Fruit fly (Drosophila melanogaster) whole organism, embryonic: Measurements from ENCODE around the gene LysB.
A peak's percentile ranks its signal among the peaks of the same experiment; 100 is the strongest.

Source experiments
- CG1024 ChIP-seq: fragments of 200-800 bp; sonication (Bioruptor generic); IDR thresholded peaks from 2 replicates; pipeline ENCODE4 v1.3.6; 2022; ENCODE audit warnings: missing biosample characterization, missing genetic modification characterization
- CG1233 ChIP-seq: fragments of 200-800 bp; sonication (Bioruptor generic); optimal IDR thresholded peaks from 4 replicates; lab custom pipeline; 2018; ENCODE audit warnings: missing biosample characterization, mild to moderate bottlenecking, missing genetic modification characterization
- CG12659 ChIP-seq: fragments of 200-800 bp; sonication (Bioruptor generic); optimal IDR thresholded peaks from 3 replicates; lab custom pipeline; 2017; ENCODE audit warnings: mild to moderate bottlenecking, missing biosample characterization, missing genetic modification reagents, missing genetic modification characterization
- CG13775 ChIP-seq: fragments of 200-800 bp; sonication (Bioruptor generic); optimal IDR thresholded peaks from 3 replicates; lab custom pipeline; 2017; ENCODE audit warnings: missing biosample characterization, mild to moderate bottlenecking, missing genetic modification characterization
- CG16779 ChIP-seq: fragments of 200-800 bp; sonication (Bioruptor generic); IDR thresholded peaks from 2 replicates; pipeline ENCODE4 v1.3.6; 2022; ENCODE audit warnings: missing biosample characterization, missing genetic modification characterization
- CG17361 ChIP-seq: fragments of 200-800 bp; sonication (Bioruptor generic); IDR thresholded peaks from 3 replicates; pipeline ENCODE4 v1.3.6; 2022; ENCODE audit warnings: missing biosample characterization, missing genetic modification characterization
- CG17385 ChIP-seq: fragments of 200-800 bp; sonication (Bioruptor generic); optimal IDR thresholded peaks from 3 replicates; lab custom pipeline; 2018; ENCODE audit warnings: missing biosample characterization, mild to moderate bottlenecking, missing genetic modification characterization
- CG18764 ChIP-seq: fragments of 200-800 bp; sonication (Bioruptor generic); optimal IDR thresholded peaks from 3 replicates; lab custom pipeline; 2016; ENCODE audit warnings: missing biosample characterization, missing genetic modification characterization
- CG2120 ChIP-seq: fragments of 200-800 bp; sonication (Bioruptor generic); optimal IDR thresholded peaks from 3 replicates; lab custom pipeline; 2016; ENCODE audit warnings: missing biosample characterization, missing genetic modification characterization
- CG2199 ChIP-seq: fragments of 200-800 bp; sonication (Bioruptor generic); IDR thresholded peaks from 3 replicates; pipeline ENCODE4 v1.3.6; 2022; ENCODE audit warnings: missing biosample characterization, missing genetic modification characterization
- CG30403 ChIP-seq: fragments of 200-800 bp; sonication (Bioruptor generic); optimal IDR thresholded peaks from 3 replicates; lab custom pipeline; 2016; ENCODE audit warnings: missing biosample characterization, missing genetic modification characterization
- CG30431 ChIP-seq: fragments of 200-800 bp; sonication (Bioruptor generic); optimal IDR thresholded peaks from 2 replicates; lab custom pipeline; 2017; ENCODE audit warnings: missing biosample characterization, missing genetic modification characterization
- CG34422 ChIP-seq: fragments of 200-800 bp; sonication (Bioruptor generic); IDR thresholded peaks from 3 replicates; pipeline ENCODE4 v1.3.6; 2022; ENCODE audit warnings: missing biosample characterization, missing genetic modification characterization
- CG5245 ChIP-seq: fragments of 200-800 bp; sonication (Bioruptor generic); optimal IDR thresholded peaks from 3 replicates; lab custom pipeline; 2016; ENCODE audit warnings: missing biosample characterization, missing genetic modification characterization
- CG6254 ChIP-seq: fragments of 200-800 bp; sonication (Bioruptor generic); optimal IDR thresholded peaks from 3 replicates; lab custom pipeline; 2017; ENCODE audit warnings: mild to moderate bottlenecking, missing biosample characterization, missing genetic modification reagents, missing genetic modification characterization
- CG6854 ChIP-seq: fragments of 200-800 bp; sonication (Bioruptor generic); optimal IDR thresholded peaks from 3 replicates; lab custom pipeline; 2017; ENCODE audit warnings: missing biosample characterization, mild to moderate bottlenecking, missing genetic modification characterization
- CG7357 ChIP-seq: fragments of 200-800 bp; sonication (Bioruptor generic); IDR thresholded peaks from 3 replicates; pipeline ENCODE4 v1.3.6; 2022; ENCODE audit warnings: missing biosample characterization, missing genetic modification characterization
- CG7963 ChIP-seq: fragments of 200-800 bp; sonication (Bioruptor generic); IDR thresholded peaks from 3 replicates; pipeline ENCODE4 v1.3.6; 2022; ENCODE audit warnings: missing biosample characterization, missing genetic modification characterization; ENCODE audit not compliant: partially characterized antibody
- CG8281 ChIP-seq: fragments of 200-800 bp; sonication (Bioruptor generic); optimal IDR thresholded peaks from 2 replicates; lab custom pipeline; 2018; ENCODE audit warnings: missing biosample characterization, mild to moderate bottlenecking, missing genetic modification characterization, moderate library complexity
- CG8944 ChIP-seq: fragments of 200-800 bp; sonication (Bioruptor generic); optimal IDR thresholded peaks from 3 replicates; lab custom pipeline; 2016; ENCODE audit warnings: missing biosample characterization, missing genetic modification characterization
- CkIIα-i1 ChIP-seq: fragments of 200-800 bp; sonication (Bioruptor generic); IDR thresholded peaks from 2 replicates; pipeline ENCODE4 v1.3.6; 2022; ENCODE audit warnings: missing biosample characterization, missing genetic modification characterization
- Dip2 ChIP-seq: fragments of 200-800 bp; sonication (Bioruptor generic); IDR thresholded peaks from 2 replicates; pipeline ENCODE4 v1.3.6; 2022; ENCODE audit warnings: missing biosample characterization, missing genetic modification characterization
- ERR ChIP-seq: fragments of 200-800 bp; sonication (Bioruptor generic); optimal IDR thresholded peaks from 2 replicates; lab custom pipeline; 2016; ENCODE audit warnings: missing biosample characterization, missing genetic modification characterization
- Hmr ChIP-seq: fragments of 200-800 bp; sonication (Bioruptor generic); optimal IDR thresholded peaks from 3 replicates; lab custom pipeline; 2017; ENCODE audit warnings: mild to moderate bottlenecking, missing biosample characterization, missing genetic modification reagents, missing genetic modification characterization
- Hr51 ChIP-seq, 2 experiments: fragments of 200-800 bp; sonication (Bioruptor generic); optimal IDR thresholded peaks; 2 replicates in 1 of 2; 3 replicates in 1 of 2; lab custom pipeline; 2016 to 2018; ENCODE audit warnings: missing biosample characterization in 2 of 2, missing genetic modification characterization in 2 of 2, mild to moderate bottlenecking in 1 of 2, moderate library complexity in 1 of 2
- Med ChIP-seq: fragments of 200-800 bp; sonication (Bioruptor generic); peaks from one replicate; lab custom pipeline; 2016; ENCODE audit warnings: missing biosample characterization, missing genetic modification characterization, mild to moderate bottlenecking, inconsistent platforms, moderate library complexity
- Nf-YC ChIP-seq: fragments of 200-800 bp; optimal IDR thresholded peaks from 3 replicates; lab custom pipeline; 2019; ENCODE audit warnings: missing biosample characterization, mild to moderate bottlenecking, missing genetic modification characterization, moderate library complexity
- NfI ChIP-seq: fragments of 200-800 bp; sonication (Bioruptor generic); optimal IDR thresholded peaks from 3 replicates; lab custom pipeline; 2018; ENCODE audit warnings: missing biosample characterization, mild to moderate bottlenecking, missing genetic modification characterization, moderate library complexity
- Oli ChIP-seq: fragments of 200-800 bp; sonication (Bioruptor generic); optimal IDR thresholded peaks from 2 replicates; lab custom pipeline; 2018; ENCODE audit warnings: missing biosample characterization, mild to moderate bottlenecking, missing genetic modification characterization, moderate library complexity
- Rx ChIP-seq: fragments of 200-800 bp; sonication (Bioruptor generic); IDR thresholded peaks from 2 replicates; pipeline ENCODE4 v1.3.6; 2022; ENCODE audit warnings: missing biosample characterization, missing genetic modification characterization
- Sry-β ChIP-seq: fragments of 200-800 bp; sonication (Bioruptor generic); optimal IDR thresholded peaks from 2 replicates; lab custom pipeline; 2018; ENCODE audit warnings: missing biosample characterization, mild to moderate bottlenecking, missing genetic modification characterization, moderate library complexity
- Usf ChIP-seq: fragments of 200-800 bp; sonication (Bioruptor generic); optimal IDR thresholded peaks from 2 replicates; lab custom pipeline; 2017; ENCODE audit warnings: missing genotype, missing biosample characterization, missing genetic modification characterization
- Vsx1 ChIP-seq: fragments of 200-800 bp; sonication (Bioruptor generic); optimal IDR thresholded peaks from 2 replicates; lab custom pipeline; 2017; ENCODE audit warnings: missing biosample characterization, mild to moderate bottlenecking, missing genetic modification characterization, missing genetic modification reagents
- ab ChIP-seq: fragments of 200-800 bp; sonication (Bioruptor generic); optimal IDR thresholded peaks from 2 replicates; lab custom pipeline; 2016; ENCODE audit warnings: missing biosample characterization, missing genetic modification characterization
- ac ChIP-seq: fragments of 200-800 bp; sonication (Bioruptor generic); optimal IDR thresholded peaks from 3 replicates; lab custom pipeline; 2017; ENCODE audit warnings: missing biosample characterization, mild to moderate bottlenecking, missing genetic modification characterization
- ato ChIP-seq: fragments of 200-800 bp; sonication (Bioruptor generic); IDR thresholded peaks from 2 replicates; pipeline ENCODE4 v1.3.6; 2022; ENCODE audit warnings: missing biosample characterization, missing genetic modification characterization; ENCODE audit not compliant: partially characterized antibody
- crp ChIP-seq, 2 experiments: fragments of 200-800 bp; sonication (Bioruptor generic); optimal IDR thresholded peaks; 2 replicates in 1 of 2; 3 replicates in 1 of 2; lab custom pipeline; 2017; ENCODE audit warnings: missing biosample characterization in 2 of 2, missing genetic modification characterization in 2 of 2, mild to moderate bottlenecking in 1 of 2, moderate library complexity in 1 of 2
- disco-r ChIP-seq: fragments of 200-800 bp; sonication (Bioruptor generic); optimal IDR thresholded peaks from 2 replicates; lab custom pipeline; 2016; ENCODE audit warnings: missing biosample characterization, missing genetic modification characterization
- exex ChIP-seq: fragments of 200-800 bp; sonication (Bioruptor generic); optimal IDR thresholded peaks from 4 replicates; lab custom pipeline; 2018; ENCODE audit warnings: missing biosample characterization, mild to moderate bottlenecking, missing genetic modification characterization, moderate library complexity
- gcm ChIP-seq: fragments of 200-800 bp; sonication (Bioruptor generic); optimal IDR thresholded peaks from 2 replicates; lab custom pipeline; 2019; ENCODE audit warnings: missing biosample characterization, mild to moderate bottlenecking, missing genetic modification characterization, moderate library complexity
- gsb-n ChIP-seq: fragments of 200-800 bp; sonication (Bioruptor generic); optimal IDR thresholded peaks from 3 replicates; lab custom pipeline; 2018; ENCODE audit warnings: missing biosample characterization, mild to moderate bottlenecking, missing genetic modification characterization
- luna ChIP-seq: fragments of 200-800 bp; sonication (Bioruptor generic); optimal IDR thresholded peaks from 2 replicates; lab custom pipeline; 2016; ENCODE audit warnings: missing biosample characterization, missing genetic modification characterization
- p53 ChIP-seq: fragments of 200-800 bp; sonication (Bioruptor generic); optimal IDR thresholded peaks from 2 replicates; lab custom pipeline; 2016; ENCODE audit warnings: missing biosample characterization, missing genetic modification characterization
- psq ChIP-seq: fragments of 200-800 bp; sonication (Bioruptor generic); optimal IDR thresholded peaks from 2 replicates; lab custom pipeline; 2017; ENCODE audit warnings: missing biosample characterization, missing genetic modification characterization
- pzg ChIP-seq: fragments of 200-800 bp; sonication (Bioruptor generic); optimal IDR thresholded peaks from 3 replicates; lab custom pipeline; 2018; ENCODE audit warnings: missing biosample characterization, mild to moderate bottlenecking, missing genetic modification characterization, moderate library complexity
- sens-2 ChIP-seq: fragments of 200-800 bp; sonication (Bioruptor generic); IDR thresholded peaks from 2 replicates; pipeline ENCODE4 v1.3.6; 2022; ENCODE audit warnings: missing biosample characterization, missing genetic modification characterization
- sima ChIP-seq: fragments of 200-800 bp; sonication (Bioruptor generic); optimal IDR thresholded peaks from 2 replicates; lab custom pipeline; 2016; ENCODE audit warnings: missing biosample characterization, missing genetic modification characterization
- so ChIP-seq: fragments of 200-800 bp; sonication (Bioruptor generic); IDR thresholded peaks from 3 replicates; pipeline ENCODE4 v1.3.6; 2022; ENCODE audit warnings: missing biosample characterization, missing genetic modification characterization
- tap ChIP-seq: fragments of 200-800 bp; optimal IDR thresholded peaks from 3 replicates; lab custom pipeline; 2019; ENCODE audit warnings: missing biosample characterization, mild to moderate bottlenecking, missing genetic modification characterization, moderate library complexity
- vfl ChIP-seq: fragments of 200-800 bp; sonication (Bioruptor generic); optimal IDR thresholded peaks from 2 replicates; lab custom pipeline; 2016; ENCODE audit warnings: missing biosample characterization, missing genetic modification characterization

The LysB gene

dm6 chr3L:1247627-1248295, 40.6 kb downstream of the LysB start, which contains the start of the genes Psf1 and Sac1 (continued):
- TF ChIP-seq CG1024 (GFP tag; lab: Robert Waterston, UW) (no peak), CG8281 (tag; lab: Kevin White, UChicago) (no peak), so (0 out of 3 replicates have a peak, but pooled peaks have one; percentile 12), CG7963 (GFP tag; lab: Robert Waterston, UW) (no peak), ab (GFP tag; lab: Kevin White, UChicago) (no peak), crp (GFP tag; optimal IDR thresholded peaks at IDR 0.05; lab: Kevin White, UChicago) (peak in 1 of 2 experiments; percentile 12), CG17361 (peak; percentile 75), ato (GFP tag; lab: Robert Waterston, UW) (peak; percentile 46; the same call in 1 of the 2 replicates), CG12659 (GFP tag; lab: Kevin White, UChicago) (peak; percentile 77), tap (tag; lab: Kevin White, UChicago) (no peak), ERR (GFP tag; lab: Kevin White, UChicago) (no peak), CG6254 (GFP tag; lab: Kevin White, UChicago) (no peak), ac (no peak), pzg (GFP tag; lab: Kevin White, UChicago) (peak; percentile 77), luna (GFP tag; lab: Kevin White, UChicago) (no peak), Hr51 (GFP tag; optimal IDR thresholded peaks at IDR 0.05; lab: Kevin White, UChicago) (peak in 1 of 2 experiments; percentile 29), Nf-YC (no peak), psq (GFP tag; lab: Kevin White, UChicago) (no peak), CG2199 (GFP tag; lab: Robert Waterston, UW) (no peak), CG8944 (GFP tag; lab: Kevin White, UChicago) (peak; percentile 59), sima (GFP tag; lab: Kevin White, UChicago) (no peak), sens-2 (GFP tag; lab: Robert Waterston, UW) (no peak), CG7357 (GFP tag; lab: Robert Waterston, UW) (peak; percentile 98), disco-r (GFP tag; lab: Kevin White, UChicago) (no peak), p53 (GFP tag; lab: Kevin White, UChicago) (peak; percentile 17), CG13775 (GFP tag; lab: Kevin White, UChicago) (peak; percentile 50), CG2120 (GFP tag; lab: Kevin White, UChicago) (peak; percentile 78), CG6854 (GFP tag; lab: Kevin White, UChicago) (no peak), Sry-β (GFP tag; lab: Kevin White, UChicago) (peak; percentile 81), CG5245 (GFP tag; lab: Kevin White, UChicago) (peak; percentile 22), CG34422 (GFP tag; lab: Robert Waterston, UW) (peak; percentile 58; the same call in 1 of the 3 replicates), Oli (tag; lab: Kevin White, UChicago) (no peak), gsb-n (tag; lab: Kevin White, UChicago) (no peak), Rx (GFP tag; lab: Robert Waterston, UW) (no peak), CkIIα-i1 (GFP tag; lab: Robert Waterston, UW) (no peak), Vsx1 (GFP tag; lab: Kevin White, UChicago) (no peak), exex (tag; lab: Kevin White, UChicago) (no peak), Usf (GFP tag; lab: Kevin White, UChicago) (no peak), vfl (GFP tag; lab: Kevin White, UChicago) (no peak), NfI (peak; percentile 53), Dip2 (GFP tag; lab: Robert Waterston, UW) (no peak), CG16779 (no peak), CG30431 (GFP tag; lab: Kevin White, UChicago) (no peak), Med (GFP tag; lab: Kevin White, UChicago) (peak; percentile 88), CG18764 (GFP tag; lab: Kevin White, UChicago) (peak; percentile 40), Hmr (GFP tag; lab: Kevin White, UChicago) (peak; percentile 23), CG17385 (peak; percentile 79), CG1233 (no peak), CG30403 (GFP tag; lab: Kevin White, UChicago) (peak; percentile 64), gcm (GFP tag; lab: Kevin White, UChicago) (no peak)
